Fruit fly (Drosophila melanogaster) whole organism, embryonic: ENCODE results near the gene Xport-B.
A peak's percentile ranks its signal among the peaks of the same experiment; 100 is the strongest.

Experiments
- Ada2b ChIP-seq: fragments of 200-800 bp; sonication (Bioruptor generic); IDR thresholded peaks from 2 replicates; pipeline ENCODE4 v1.3.6; 2022; ENCODE audit warnings: missing biosample characterization, missing genetic modification characterization
- Aef1 ChIP-seq: fragments of 200-800 bp; sonication (Bioruptor generic); IDR thresholded peaks from 3 replicates; pipeline ENCODE4 v1.3.6; 2022; ENCODE audit warnings: missing biosample characterization, missing genetic modification characterization
- CG10543 ChIP-seq: fragments of 200-800 bp; sonication (Bioruptor generic); optimal IDR thresholded peaks from 3 replicates; lab custom pipeline; 2017; ENCODE audit warnings: missing biosample characterization, mild to moderate bottlenecking, missing genetic modification characterization, moderate library complexity
- CG12071 ChIP-seq: fragments of 200-800 bp; sonication (Bioruptor generic); optimal IDR thresholded peaks from 3 replicates; lab custom pipeline; 2018; ENCODE audit warnings: missing biosample characterization, mild to moderate bottlenecking, missing genetic modification characterization
- CG14667 ChIP-seq: fragments of 200-800 bp; sonication (Bioruptor generic); IDR thresholded peaks from 2 replicates; pipeline ENCODE4 v1.3.6; 2022; ENCODE audit warnings: missing biosample characterization, missing genetic modification characterization
- CG1647 ChIP-seq: fragments of 200-800 bp; sonication (Bioruptor generic); optimal IDR thresholded peaks from 3 replicates; lab custom pipeline; 2016; ENCODE audit warnings: missing biosample characterization, missing genetic modification characterization
- CG16863 ChIP-seq: fragments of 200-800 bp; sonication (Bioruptor generic); optimal IDR thresholded peaks from 3 replicates; lab custom pipeline; 2016; ENCODE audit warnings: missing biosample characterization, missing genetic modification characterization
- CG2875 ChIP-seq: fragments of 200-800 bp; sonication (Bioruptor generic); optimal IDR thresholded peaks from 2 replicates; lab custom pipeline; 2017; ENCODE audit warnings: missing biosample characterization, mild to moderate bottlenecking, missing genetic modification characterization, missing genetic modification reagents
- CG30020 ChIP-seq: fragments of 200-800 bp; optimal IDR thresholded peaks from 2 replicates; lab custom pipeline; 2019; ENCODE audit warnings: missing biosample characterization, mild to moderate bottlenecking, missing genetic modification characterization, moderate library complexity
- CG32532 ChIP-seq: fragments of 200-800 bp; sonication (Bioruptor generic); IDR thresholded peaks from 2 replicates; pipeline ENCODE4 v1.3.6; 2022; ENCODE audit warnings: missing biosample characterization, missing genetic modification characterization
- CG34224 ChIP-seq: fragments of 200-800 bp; sonication (Bioruptor generic); IDR thresholded peaks from 3 replicates; pipeline ENCODE4 v1.3.6; 2022; ENCODE audit warnings: missing biosample characterization, missing genetic modification characterization; ENCODE audit not compliant: partially characterized antibody
- CG4404 ChIP-seq: fragments of 200-800 bp; sonication (Bioruptor generic); IDR thresholded peaks from 2 replicates; pipeline ENCODE4 v1.3.6; 2022; ENCODE audit warnings: missing biosample characterization, missing genetic modification characterization
- CG4730 ChIP-seq: fragments of 200-800 bp; sonication (Bioruptor generic); IDR thresholded peaks from 2 replicates; pipeline ENCODE4 v1.3.6; 2022; ENCODE audit warnings: missing biosample characterization, missing genetic modification characterization
- CG6791 ChIP-seq: fragments of 200-800 bp; sonication (Bioruptor generic); IDR thresholded peaks from 3 replicates; pipeline ENCODE4 v1.3.6; 2022; ENCODE audit warnings: missing biosample characterization, missing genetic modification characterization; ENCODE audit not compliant: partially characterized antibody
- CG8281 ChIP-seq: fragments of 200-800 bp; sonication (Bioruptor generic); optimal IDR thresholded peaks from 2 replicates; lab custom pipeline; 2018; ENCODE audit warnings: missing biosample characterization, mild to moderate bottlenecking, missing genetic modification characterization, moderate library complexity
- CG8924 ChIP-seq: fragments of 200-800 bp; optimal IDR thresholded peaks from 3 replicates; lab custom pipeline; 2019; ENCODE audit warnings: missing biosample characterization, mild to moderate bottlenecking, missing genetic modification characterization, moderate library complexity
- CG8944 ChIP-seq: fragments of 200-800 bp; sonication (Bioruptor generic); optimal IDR thresholded peaks from 3 replicates; lab custom pipeline; 2016; ENCODE audit warnings: missing biosample characterization, missing genetic modification characterization
- CrebB ChIP-seq: fragments of 200-800 bp; sonication (Bioruptor generic); optimal IDR thresholded peaks from 3 replicates; lab custom pipeline; 2018; ENCODE audit warnings: missing biosample characterization, mild to moderate bottlenecking, missing genetic modification characterization
- Dbx ChIP-seq: fragments of 200-800 bp; sonication (Bioruptor generic); IDR thresholded peaks from 3 replicates; pipeline ENCODE4 v1.3.6; 2022; ENCODE audit warnings: missing biosample characterization, missing genetic modification characterization
- Doc3 ChIP-seq: fragments of 200-800 bp; sonication (Bioruptor generic); IDR thresholded peaks from 3 replicates; pipeline ENCODE4 v1.3.6; 2022; ENCODE audit warnings: missing biosample characterization, missing genetic modification characterization; ENCODE audit not compliant: partially characterized antibody
- Dp ChIP-seq: fragments of 200-800 bp; sonication (Bioruptor generic); optimal IDR thresholded peaks from 2 replicates; lab custom pipeline; 2018; ENCODE audit warnings: missing biosample characterization, mild to moderate bottlenecking, missing genetic modification characterization, moderate library complexity
- Ets97D ChIP-seq: fragments of 200-800 bp; sonication (Bioruptor generic); optimal IDR thresholded peaks from 3 replicates; lab custom pipeline; 2016; ENCODE audit warnings: missing biosample characterization, missing genetic modification characterization
- GATAe ChIP-seq: fragments of 200-800 bp; sonication (Bioruptor generic); conservative IDR thresholded peaks from 2 replicates; pipeline ENCODE4 v1.3.6; 2022; ENCODE audit warnings: missing biosample characterization, missing genetic modification characterization
- HLHmδ ChIP-seq: fragments of 200-800 bp; sonication (Bioruptor generic); optimal IDR thresholded peaks from 2 replicates; lab custom pipeline; 2018; ENCODE audit warnings: missing biosample characterization, mild to moderate bottlenecking, missing genetic modification characterization, moderate library complexity
- MESR4 ChIP-seq: fragments of 200-800 bp; sonication (Bioruptor generic); optimal IDR thresholded peaks from 2 replicates; lab custom pipeline; 2018; ENCODE audit warnings: missing biosample characterization, mild to moderate bottlenecking, missing genetic modification characterization, moderate library complexity
- NFAT ChIP-seq: fragments of 200-800 bp; sonication (Bioruptor generic); IDR thresholded peaks from 2 replicates; pipeline ENCODE4 v1.3.6; 2022; ENCODE audit warnings: missing biosample characterization, missing genetic modification characterization
- Opbp ChIP-seq: fragments of 200-800 bp; sonication (Bioruptor generic); IDR thresholded peaks from 3 replicates; pipeline ENCODE4 v1.3.6; 2022; ENCODE audit warnings: missing biosample characterization, missing genetic modification characterization; ENCODE audit not compliant: partially characterized antibody
- ase ChIP-seq: fragments of 200-800 bp; sonication (Bioruptor generic); IDR thresholded peaks from 3 replicates; pipeline ENCODE4 v1.3.6; 2022; ENCODE audit warnings: missing biosample characterization, missing genetic modification characterization
- ash1 ChIP-seq: fragments of 200-800 bp; sonication (Bioruptor generic); optimal IDR thresholded peaks from 2 replicates; lab custom pipeline; 2018; ENCODE audit warnings: missing biosample characterization, mild to moderate bottlenecking, missing genetic modification characterization
- ato ChIP-seq: fragments of 200-800 bp; sonication (Bioruptor generic); IDR thresholded peaks from 2 replicates; pipeline ENCODE4 v1.3.6; 2022; ENCODE audit warnings: missing biosample characterization, missing genetic modification characterization; ENCODE audit not compliant: partially characterized antibody
- btn ChIP-seq: fragments of 200-800 bp; sonication (Bioruptor generic); optimal IDR thresholded peaks from 2 replicates; lab custom pipeline; 2016; ENCODE audit warnings: missing biosample characterization, missing genetic modification characterization
- chn ChIP-seq: fragments of 200-800 bp; sonication (Bioruptor generic); optimal IDR thresholded peaks from 2 replicates; lab custom pipeline; 2016; ENCODE audit warnings: missing biosample characterization, missing genetic modification characterization
- dpn ChIP-seq, 2 experiments: fragments of 200-800 bp; sonication (Bioruptor generic); optimal IDR thresholded peaks; 3 replicates each; lab custom pipeline; 2016; ENCODE audit warnings: missing biosample characterization in 2 of 2, missing genetic modification characterization in 2 of 2
- gcm ChIP-seq: fragments of 200-800 bp; sonication (Bioruptor generic); optimal IDR thresholded peaks from 2 replicates; lab custom pipeline; 2019; ENCODE audit warnings: missing biosample characterization, mild to moderate bottlenecking, missing genetic modification characterization, moderate library complexity
- gro ChIP-seq: fragments of 200-800 bp; sonication (Bioruptor generic); optimal IDR thresholded peaks from 2 replicates; lab custom pipeline; 2016; ENCODE audit warnings: missing biosample characterization, missing genetic modification characterization
- hth ChIP-seq: fragments of >200 bp; optimal IDR thresholded peaks from 2 replicates; lab custom pipeline; 2017; ENCODE audit warnings: inconsistent platforms
- kah ChIP-seq: fragments of 200-800 bp; sonication (Bioruptor generic); optimal IDR thresholded peaks from 2 replicates; lab custom pipeline; 2018; ENCODE audit warnings: missing biosample characterization, mild to moderate bottlenecking, missing genetic modification characterization
- ken ChIP-seq: fragments of 200-800 bp; sonication (Bioruptor generic); IDR thresholded peaks from 3 replicates; pipeline ENCODE4 v1.3.6; 2022; ENCODE audit warnings: missing biosample characterization, missing genetic modification characterization
- luna ChIP-seq: fragments of 200-800 bp; sonication (Bioruptor generic); optimal IDR thresholded peaks from 2 replicates; lab custom pipeline; 2016; ENCODE audit warnings: missing biosample characterization, missing genetic modification characterization
- nerfin-2 ChIP-seq: fragments of 200-800 bp; sonication (Bioruptor generic); IDR thresholded peaks from 2 replicates; pipeline ENCODE4 v1.3.6; 2022; ENCODE audit warnings: missing biosample characterization, missing genetic modification characterization; ENCODE audit not compliant: partially characterized antibody
- pita ChIP-seq: fragments of 200-800 bp; sonication (Bioruptor generic); optimal IDR thresholded peaks from 2 replicates; lab custom pipeline; 2017; ENCODE audit warnings: missing biosample characterization, mild to moderate bottlenecking, missing genetic modification characterization
- pzg ChIP-seq: fragments of 200-800 bp; sonication (Bioruptor generic); optimal IDR thresholded peaks from 3 replicates; lab custom pipeline; 2018; ENCODE audit warnings: missing biosample characterization, mild to moderate bottlenecking, missing genetic modification characterization, moderate library complexity
- sc ChIP-seq, 3 experiments: fragments of >200 bp in 2 of 3; fragments of 200-800 bp in 1 of 3; sonication (Bioruptor generic) in 1 of 3; optimal IDR thresholded peaks; 2 replicates in 2 of 3; 3 replicates in 1 of 3; lab custom pipeline; 2017; ENCODE audit warnings: mild to moderate bottlenecking in 1 of 3, missing biosample characterization in 1 of 3, missing genetic modification characterization in 1 of 3, missing genetic modification reagents in 1 of 3
- schlank ChIP-seq: fragments of 200-800 bp; sonication (Bioruptor generic); optimal IDR thresholded peaks from 2 replicates; lab custom pipeline; 2018; ENCODE audit warnings: missing biosample characterization, mild to moderate bottlenecking, missing genetic modification characterization
- sd ChIP-seq: fragments of 200-800 bp; sonication (Bioruptor generic); optimal IDR thresholded peaks from 3 replicates; lab custom pipeline; 2018; ENCODE audit warnings: missing biosample characterization, mild to moderate bottlenecking, missing genetic modification characterization, moderate library complexity
- shn ChIP-seq: fragments of 200-800 bp; sonication (Bioruptor generic); optimal IDR thresholded peaks from 3 replicates; lab custom pipeline; 2016; ENCODE audit warnings: missing biosample characterization, missing genetic modification characterization
- stwl ChIP-seq: fragments of 200-800 bp; sonication (Bioruptor generic); optimal IDR thresholded peaks from 3 replicates; lab custom pipeline; 2018; ENCODE audit warnings: missing biosample characterization, mild to moderate bottlenecking, missing genetic modification characterization, moderate library complexity
- tin ChIP-seq: fragments of 200-800 bp; sonication (Bioruptor generic); optimal IDR thresholded peaks from 3 replicates; lab custom pipeline; 2016; ENCODE audit warnings: missing biosample characterization, missing genetic modification characterization
- twi ChIP-seq: fragments of 200-800 bp; optimal IDR thresholded peaks from 2 replicates; lab custom pipeline; 2019; ENCODE audit warnings: missing biosample characterization, mild to moderate bottlenecking, missing genetic modification characterization, moderate library complexity
- tx ChIP-seq: fragments of 200-800 bp; sonication (Bioruptor generic); optimal IDR thresholded peaks from 2 replicates; lab custom pipeline; 2016; ENCODE audit warnings: missing biosample characterization, missing genetic modification characterization

The Xport-B gene

DNA sequence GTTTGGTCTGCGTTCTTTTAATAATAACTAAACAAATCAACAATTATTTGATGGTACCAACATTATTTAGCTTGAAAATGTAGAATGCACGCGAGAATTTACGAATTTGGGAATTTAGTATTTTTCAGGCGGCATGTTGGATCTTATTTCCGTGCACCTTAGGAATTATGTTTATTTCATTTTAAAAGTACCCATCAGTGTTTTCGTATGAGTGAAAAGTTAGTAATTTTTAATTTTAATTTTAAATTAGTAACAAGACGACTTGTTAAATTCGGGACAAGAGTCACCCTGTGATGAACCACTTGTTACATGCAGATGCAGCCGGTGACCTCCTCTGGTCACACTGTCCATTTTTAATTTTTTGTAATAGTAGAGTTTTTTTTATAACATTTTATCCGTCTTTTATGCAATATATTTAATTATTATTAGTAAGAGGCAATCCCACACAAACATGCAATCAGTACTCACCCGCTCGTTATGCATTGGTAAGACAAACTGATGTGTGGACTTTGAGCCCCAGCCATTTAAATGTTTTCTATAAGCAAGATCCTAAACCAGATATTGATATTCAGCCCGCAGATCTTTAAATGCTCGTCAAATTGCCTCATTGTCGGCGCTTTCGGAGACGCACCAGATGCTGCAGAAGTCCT is 37.7 kb downstream of the Xport-B start, which contains the start of the genes CG17186 and Arc42 (continued):
- TF ChIP-seq ash1 (no peak), tin (GFP tag; lab: Kevin White, UChicago) (no peak), CG16863 (GFP tag; lab: Kevin White, UChicago) (no peak), CG32532 (no peak), Opbp (GFP tag; lab: Robert Waterston, UW) (no peak), CG8281 (tag; lab: Kevin White, UChicago) (no peak), nerfin-2 (GFP tag; lab: Robert Waterston, UW) (no peak), CG12071 (GFP tag; lab: Kevin White, UChicago) (no peak), GATAe (GFP tag; lab: Robert Waterston, UW) (no peak), Aef1 (GFP tag; lab: Robert Waterston, UW) (no peak), gcm (GFP tag; lab: Kevin White, UChicago) (no peak), sc (optimal IDR thresholded peaks at IDR 0.05; lab: Kevin White, UChicago) (no peak), sc (GFP tag; optimal IDR thresholded peaks at IDR 0.05; lab: Kevin White, UChicago) (no peak), ase (GFP tag; lab: Robert Waterston, UW) (no peak), Doc3 (GFP tag; lab: Robert Waterston, UW) (no peak), gro (GFP tag; lab: Kevin White, UChicago) (no peak), schlank (tag; lab: Kevin White, UChicago) (no peak), Dbx (no peak), sd (tag; lab: Kevin White, UChicago) (peak; percentile 69), HLHmδ (GFP tag; lab: Kevin White, UChicago) (no peak), chn (GFP tag; lab: Kevin White, UChicago) (no peak), pita (GFP tag; lab: Kevin White, UChicago) (no peak), luna (GFP tag; lab: Kevin White, UChicago) (no peak), NFAT (GFP tag; lab: Robert Waterston, UW) (no peak), MESR4 (no peak), ken (no peak), CG14667 (GFP tag; lab: Robert Waterston, UW) (no peak), CG4730 (GFP tag; lab: Robert Waterston, UW) (no peak), CG8924 (peak; percentile 55), hth (lab: Kevin White, UChicago) (no peak), ato (GFP tag; lab: Robert Waterston, UW) (no peak), tx (GFP tag; lab: Kevin White, UChicago) (no peak), CG4404 (GFP tag; lab: Robert Waterston, UW) (no peak), pzg (GFP tag; lab: Kevin White, UChicago) (peak; percentile 71), Ada2b (no peak), btn (GFP tag; lab: Kevin White, UChicago) (no peak), Ets97D (GFP tag; lab: Kevin White, UChicago) (peak; percentile 47), shn (no peak), CG30020 (tag; lab: Kevin White, UChicago) (peak; percentile 70), CG1647 (GFP tag; lab: Kevin White, UChicago) (no peak), CG10543 (GFP tag; lab: Kevin White, UChicago) (no peak), stwl (tag; lab: Kevin White, UChicago) (peak; percentile 49), kah (GFP tag; lab: Kevin White, UChicago) (peak; percentile 97), CG8944 (GFP tag; lab: Kevin White, UChicago) (no peak), CG6791 (GFP tag; lab: Robert Waterston, UW) (0 out of 3 replicates have a peak, but pooled peaks have one; percentile 42), Dp (GFP tag; lab: Kevin White, UChicago) (peak; percentile 76), twi (tag; lab: Kevin White, UChicago) (no peak), dpn (GFP tag; optimal IDR thresholded peaks at IDR 0.05; lab: Kevin White, UChicago) (no peak), CG2875 (no peak), CrebB (tag; lab: Kevin White, UChicago) (no peak), CG34224 (GFP tag; lab: Robert Waterston, UW) (no peak)
